Fruit fly (Drosophila melanogaster) Kc167 (cell line): Measurements from ENCODE around the gene kay.

Experiments used
- h ChIP-seq: fragments of >200 bp; optimal IDR thresholded peaks from 3 replicates; lab custom pipeline; 2018; ENCODE audit warnings: missing external identifiers
- psq ChIP-seq: fragments of >200 bp; optimal IDR thresholded peaks from 2 replicates; lab custom pipeline; 2017; ENCODE audit warnings: missing external identifiers
- ttk ChIP-seq: sonication (Bioruptor generic); optimal IDR thresholded peaks from 2 replicates; lab custom pipeline; 2017; ENCODE audit warnings: missing external identifiers

dm6 chr3R:29748591-29749303 is 17.0 kb upstream of the kay start, which contains the start of the genes ATPsyngamma and yata:
- TF ChIP-seq h (no peak), psq (lab: Kevin White, UChicago) (no peak), ttk (no peak)
